Worm (Caenorhabditis elegans) whole organism, mixed stage, embryonic: ENCODE data around the gene srh-212.

Experiments
- lsy-2 ChIP-seq: fragments of 150-350 bp; optimal IDR thresholded peaks from 2 replicates; lab custom pipeline; 2014; ENCODE audit warnings: missing biosample characterization, missing genetic modification characterization
- nhr-237 ChIP-seq: fragments of 150-350 bp; optimal IDR thresholded peaks from 2 replicates; lab custom pipeline; 2014; ENCODE audit warnings: missing biosample characterization, missing genetic modification characterization
- nhr-76 ChIP-seq: sonication (generic microtip); optimal IDR thresholded peaks from 2 replicates; lab custom pipeline; 2017; ENCODE audit warnings: missing biosample characterization, missing genetic modification characterization
- pha-4 ChIP-seq: fragments of 150-350 bp; optimal IDR thresholded peaks from 2 replicates; lab custom pipeline; 2018; ENCODE audit warnings: missing biosample characterization, missing genetic modification reagents, missing genetic modification characterization

DNA sequence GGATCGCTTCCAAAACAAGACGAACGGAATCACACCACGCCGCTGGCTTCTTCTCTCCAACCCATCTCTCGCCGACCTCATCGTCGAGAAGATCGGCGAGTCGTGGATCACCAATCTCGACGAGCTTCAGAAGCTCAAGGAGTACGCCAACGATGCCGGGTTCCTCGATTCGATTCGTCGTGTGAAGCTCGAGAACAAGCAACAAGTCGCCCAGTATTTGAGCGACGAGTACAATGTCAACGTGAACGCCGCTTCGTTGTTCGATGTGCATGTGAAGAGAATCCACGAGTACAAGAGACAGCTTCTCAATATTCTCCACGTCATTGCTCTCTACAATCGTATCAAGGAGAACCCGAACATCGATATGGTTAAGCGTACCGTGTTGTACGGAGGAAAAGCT, 13.3 kb downstream of the srh-212 start:
- TF ChIP-seq lsy-2 (tag; lab: Kevin White, UChicago): no peak
- TF ChIP-seq pha-4 (tag; lab: Kevin White, UChicago): no peak
- TF ChIP-seq nhr-237: no peak
- TF ChIP-seq nhr-76 (tag; lab: Kevin White, UChicago): no peak
